Worm (Caenorhabditis elegans): ENCODE data around the gene cey-4.
A peak's percentile ranks its signal among the peaks of the same experiment; 100 is the strongest.

Gene cey-4

ce11 chrIII:10870814-10871213, 2.3 kb upstream of the cey-4 start:
- TF ChIP-seq pha-4 (tag; optimal IDR thresholded peaks at IDR 0.05): no peak

- no peak for TF ChIP-seq drap-1 (GFP tag; optimal IDR thresholded peaks at IDR 0.05)
- no peak for TF ChIP-seq M03D4.4 (tag; optimal IDR thresholded peaks at IDR 0.05)
- no peak for TF ChIP-seq ham-2 (GFP tag; optimal IDR thresholded peaks at IDR 0.05)
- no peak for TF ChIP-seq pha-4 (tag; optimal IDR thresholded peaks at IDR 0.05)
- TF ChIP-seq blmp-1 (tag; optimal IDR thresholded peaks at IDR 0.05): no peak
- no peak for TF ChIP-seq flh-1 (GFP tag; optimal IDR thresholded peaks at IDR 0.05)
- no peak for TF ChIP-seq lin-13 (tag; optimal IDR thresholded peaks at IDR 0.05)
- no peak for TF ChIP-seq nhr-237 (tag; optimal IDR thresholded peaks at IDR 0.05)
- no peak for TF ChIP-seq lin-32 (GFP tag; optimal IDR thresholded peaks at IDR 0.05)
- TF ChIP-seq cnd-1 (tag; optimal IDR thresholded peaks at IDR 0.05): no peak
- TF ChIP-seq nhr-28 (tag; optimal IDR thresholded peaks at IDR 0.05): no peak
- no peak for TF ChIP-seq sptf-1 (tag; optimal IDR thresholded peaks at IDR 0.05)
- no peak for TF ChIP-seq snpc-4 (tag; optimal IDR thresholded peaks at IDR 0.05)
Measured at ce11 chrIII:10870161-10870560, 1.7 kb upstream of the cey-4 start.

- no peak for TF ChIP-seq unc-120 (tag; optimal IDR thresholded peaks at IDR 0.05; ENCODE audit: poor library complexity, severe bottlenecking)
- TF ChIP-seq pha-4 (tag; optimal IDR thresholded peaks at IDR 0.05): no peak
- TF ChIP-seq unc-39 (tag; optimal IDR thresholded peaks at IDR 0.05): no peak
- TF ChIP-seq ceh-83 (GFP tag; optimal IDR thresholded peaks at IDR 0.05): no peak
- TF ChIP-seq nhr-12 (tag; optimal IDR thresholded peaks at IDR 0.05): no peak
- peak; percentile 49 for TF ChIP-seq zip-8 (tag; optimal IDR thresholded peaks at IDR 0.05)
Measured at ce11 chrIII:10869595-10869994, 1.1 kb upstream of the cey-4 start.

- TF ChIP-seq mls-2 (tag; optimal IDR thresholded peaks at IDR 0.05): no peak
- TF ChIP-seq mab-5 (tag; optimal IDR thresholded peaks at IDR 0.05): no peak
- TF ChIP-seq ztf-11 (tag; optimal IDR thresholded peaks at IDR 0.05): no peak
- no peak for TF ChIP-seq flh-1 (GFP tag; optimal IDR thresholded peaks at IDR 0.05)
- no peak for TF ChIP-seq ceh-39 (tag; optimal IDR thresholded peaks at IDR 0.05)
Measured at ce11 chrIII:10867086-10867485, 1.4 kb downstream of the cey-4 start.

- TF ChIP-seq ham-2 (GFP tag; optimal IDR thresholded peaks at IDR 0.05) (no peak), ceh-83 (GFP tag; optimal IDR thresholded peaks at IDR 0.05) (no peak), lsy-2 (tag; optimal IDR thresholded peaks at IDR 0.05) (no peak), snpc-4 (tag; optimal IDR thresholded peaks at IDR 0.05) (no peak), ceh-39 (tag; optimal IDR thresholded peaks at IDR 0.05) (no peak), cnd-1 (tag; optimal IDR thresholded peaks at IDR 0.05) (no peak), sptf-1 (tag; optimal IDR thresholded peaks at IDR 0.05) (no peak), nhr-28 (tag; optimal IDR thresholded peaks at IDR 0.05) (no peak), elt-1 (tag; optimal IDR thresholded peaks at IDR 0.05; ENCODE audit: borderline replicate concordance, insufficient read depth) (no peak), flh-1 (GFP tag; optimal IDR thresholded peaks at IDR 0.05) (no peak), ceh-43 (GFP tag; optimal IDR thresholded peaks at IDR 0.05) (no peak), hlh-1 (tag; optimal IDR thresholded peaks at IDR 0.05) (no peak), bed-3 (GFP tag; optimal IDR thresholded peaks at IDR 0.05) (no peak), drap-1 (GFP tag; optimal IDR thresholded peaks at IDR 0.05) (no peak), elt-3 (tag; optimal IDR thresholded peaks at IDR 0.05) (no peak)
Measured at ce11 chrIII:10861375-10861774, 7.1 kb downstream of the cey-4 start.

ce11 chrIII:10857984-10858383, 10.5 kb downstream of the cey-4 start, which contains the start of gene oxi-1:
TSS of gene oxi-1 (plus strand) at chrIII:10858284.
- TF ChIP-seq elt-1 (tag; optimal IDR thresholded peaks at IDR 0.05; ENCODE audit: borderline replicate concordance, insufficient read depth): no peak
- TF ChIP-seq drap-1 (GFP tag; optimal IDR thresholded peaks at IDR 0.05): no peak
- TF ChIP-seq nhr-76 (tag; optimal IDR thresholded peaks at IDR 0.05): no peak
- no peak for TF ChIP-seq ceh-83 (GFP tag; optimal IDR thresholded peaks at IDR 0.05)
- no peak for TF ChIP-seq blmp-1 (tag; optimal IDR thresholded peaks at IDR 0.05)
- no peak for TF ChIP-seq mep-1 (tag; optimal IDR thresholded peaks at IDR 0.05)
- TF ChIP-seq elt-3 (tag; optimal IDR thresholded peaks at IDR 0.05): no peak
- TF ChIP-seq nhr-2 (tag; optimal IDR thresholded peaks at IDR 0.05): no peak
- no peak for TF ChIP-seq nhr-237 (tag; optimal IDR thresholded peaks at IDR 0.05)
- TF ChIP-seq lin-13 (tag; optimal IDR thresholded peaks at IDR 0.05): no peak
- no peak for TF ChIP-seq bed-3 (GFP tag; optimal IDR thresholded peaks at IDR 0.05)
- TF ChIP-seq flh-1 (GFP tag; optimal IDR thresholded peaks at IDR 0.05): no peak
- no peak for TF ChIP-seq snpc-4 (tag; optimal IDR thresholded peaks at IDR 0.05)
- no peak for TF ChIP-seq zip-8 (tag; optimal IDR thresholded peaks at IDR 0.05)
- no peak for TF ChIP-seq tbx-8 (GFP tag; optimal IDR thresholded peaks at IDR 0.05)

Data from whole organism, mixed stage, embryonic.